Fruit fly (Drosophila melanogaster) whole organism, prepupa: ENCODE results near the gene cdi.

Source experiments
- Blimp-1 ChIP-seq: fragments of 200-800 bp; sonication (Bioruptor generic); optimal IDR thresholded peaks from 3 replicates; lab custom pipeline; 2017; ENCODE audit warnings: missing biosample characterization, missing genetic modification characterization, mild to moderate bottlenecking, moderate library complexity, missing genetic modification reagents
- CG10631 ChIP-seq: fragments of 200-800 bp; sonication (Bioruptor generic); optimal IDR thresholded peaks from 2 replicates; lab custom pipeline; 2016; ENCODE audit warnings: missing biosample characterization, missing genetic modification characterization
- CG10669 ChIP-seq: fragments of 200-800 bp; sonication (Bioruptor generic); optimal IDR thresholded peaks from 3 replicates; lab custom pipeline; 2018; ENCODE audit warnings: missing biosample characterization, mild to moderate bottlenecking, missing genetic modification characterization, moderate library complexity
- CG11902 ChIP-seq: fragments of 200-800 bp; sonication (Bioruptor generic); optimal IDR thresholded peaks from 3 replicates; lab custom pipeline; 2016; ENCODE audit warnings: missing biosample characterization, missing genetic modification characterization
- CG15336 ChIP-seq: fragments of 200-800 bp; sonication (Bioruptor generic); IDR thresholded peaks from 2 replicates; pipeline ENCODE4 v1.3.6; 2022; ENCODE audit warnings: missing biosample characterization, missing genetic modification characterization
- CG1621 ChIP-seq: fragments of 200-800 bp; sonication (Bioruptor generic); optimal IDR thresholded peaks from 3 replicates; lab custom pipeline; 2018; ENCODE audit warnings: missing biosample characterization, mild to moderate bottlenecking, missing genetic modification characterization
- CG16779 ChIP-seq: fragments of 200-800 bp; sonication (Bioruptor generic); optimal IDR thresholded peaks from 3 replicates; lab custom pipeline; 2017; ENCODE audit warnings: missing biosample characterization, mild to moderate bottlenecking, missing genetic modification characterization
- CG3032 ChIP-seq: fragments of 200-800 bp; optimal IDR thresholded peaks from 2 replicates; lab custom pipeline; 2019; ENCODE audit warnings: missing biosample characterization, mild to moderate bottlenecking, missing genetic modification characterization, moderate library complexity
- CG31627 ChIP-seq: fragments of 200-800 bp; sonication (Bioruptor generic); optimal IDR thresholded peaks from 3 replicates; lab custom pipeline; 2016; ENCODE audit warnings: missing biosample characterization, missing genetic modification characterization
- CG32006 ChIP-seq: fragments of 200-800 bp; sonication (Bioruptor generic); optimal IDR thresholded peaks from 3 replicates; lab custom pipeline; 2017; ENCODE audit warnings: missing biosample characterization, mild to moderate bottlenecking, missing genetic modification characterization
- CG34406 ChIP-seq: fragments of 200-800 bp; sonication (Bioruptor generic); optimal IDR thresholded peaks from 3 replicates; lab custom pipeline; 2016; ENCODE audit warnings: missing biosample characterization, missing genetic modification characterization
- CG3919 ChIP-seq: fragments of 200-800 bp; sonication (Bioruptor generic); optimal IDR thresholded peaks from 3 replicates; lab custom pipeline; 2016; ENCODE audit warnings: missing biosample characterization, missing genetic modification characterization
- CG6163 ChIP-seq: fragments of 200-800 bp; sonication (Bioruptor generic); IDR thresholded peaks from 3 replicates; pipeline ENCODE4 v1.3.6; 2022; ENCODE audit warnings: missing biosample characterization, missing genetic modification characterization
- CG6276 ChIP-seq: fragments of 200-800 bp; sonication (Bioruptor generic); optimal IDR thresholded peaks from 2 replicates; lab custom pipeline; 2017; ENCODE audit warnings: missing biosample characterization, mild to moderate bottlenecking, missing genetic modification characterization
- CG6854 ChIP-seq: fragments of 200-800 bp; sonication (Bioruptor generic); optimal IDR thresholded peaks from 2 replicates; lab custom pipeline; 2017; ENCODE audit warnings: missing biosample characterization, mild to moderate bottlenecking, missing genetic modification characterization
- CG7368 ChIP-seq: fragments of 200-800 bp; sonication (Bioruptor generic); optimal IDR thresholded peaks from 3 replicates; lab custom pipeline; 2016; ENCODE audit warnings: missing biosample characterization, missing genetic modification characterization
- CG8319 ChIP-seq: fragments of 200-800 bp; sonication (Bioruptor generic); optimal IDR thresholded peaks from 3 replicates; lab custom pipeline; 2016; ENCODE audit warnings: missing biosample characterization, missing genetic modification characterization
- CG8632 ChIP-seq: fragments of 200-800 bp; sonication (Bioruptor generic); optimal IDR thresholded peaks from 3 replicates; lab custom pipeline; 2016; ENCODE audit warnings: missing biosample characterization, missing genetic modification characterization
- CG9139 ChIP-seq: fragments of 200-800 bp; sonication (Bioruptor generic); optimal IDR thresholded peaks from 3 replicates; lab custom pipeline; 2017; ENCODE audit warnings: missing biosample characterization, mild to moderate bottlenecking, missing genetic modification characterization
- Eip75B ChIP-seq: fragments of 200-800 bp; sonication (Bioruptor generic); optimal IDR thresholded peaks from 3 replicates; lab custom pipeline; 2016; ENCODE audit warnings: missing biosample characterization, missing genetic modification characterization
- Eip78C ChIP-seq: fragments of 200-800 bp; sonication (Bioruptor generic); peaks from one replicate; lab custom pipeline; 2016; ENCODE audit warnings: missing biosample characterization, missing genetic modification characterization
- Eip93F ChIP-seq: fragments of 200-800 bp; sonication (Bioruptor generic); optimal IDR thresholded peaks from 2 replicates; lab custom pipeline; 2016; ENCODE audit warnings: missing biosample characterization, mild to moderate bottlenecking, missing genetic modification characterization
- Ets21C ChIP-seq: fragments of 200-800 bp; sonication (Bioruptor generic); optimal IDR thresholded peaks from 3 replicates; lab custom pipeline; 2016; ENCODE audit warnings: missing biosample characterization, missing genetic modification characterization
- Ets96B ChIP-seq: fragments of 200-800 bp; optimal IDR thresholded peaks from 2 replicates; lab custom pipeline; 2019; ENCODE audit warnings: missing biosample characterization, mild to moderate bottlenecking, missing genetic modification characterization, moderate library complexity
- Gug ChIP-seq: fragments of 200-800 bp; sonication (Bioruptor generic); IDR thresholded peaks from 2 replicates; pipeline ENCODE4 v1.3.6; 2022; ENCODE audit warnings: missing biosample characterization, missing genetic modification characterization
- Hr38 ChIP-seq: sonication (Bioruptor generic); optimal IDR thresholded peaks from 2 replicates; lab custom pipeline; 2016; ENCODE audit warnings: missing biosample characterization, missing genetic modification characterization
- Hr39 ChIP-seq: fragments of 200-800 bp; sonication (Bioruptor generic); optimal IDR thresholded peaks from 2 replicates; lab custom pipeline; 2016; ENCODE audit warnings: missing biosample characterization, missing genetic modification characterization
- Hr4 ChIP-seq: fragments of 200-800 bp; sonication (Bioruptor generic); optimal IDR thresholded peaks from 3 replicates; lab custom pipeline; 2016; ENCODE audit warnings: missing biosample characterization, missing genetic modification characterization
- Met ChIP-seq: fragments of 200-800 bp; sonication (Bioruptor generic); optimal IDR thresholded peaks from 3 replicates; lab custom pipeline; 2016; ENCODE audit warnings: missing biosample characterization, missing genetic modification characterization
- OdsH ChIP-seq: fragments of 200-800 bp; sonication (Bioruptor generic); optimal IDR thresholded peaks from 3 replicates; lab custom pipeline; 2016; ENCODE audit warnings: missing biosample characterization, missing genetic modification characterization
- Smox ChIP-seq: fragments of 200-800 bp; sonication (Bioruptor generic); optimal IDR thresholded peaks from 3 replicates; lab custom pipeline; 2016; ENCODE audit warnings: missing biosample characterization, missing genetic modification characterization
- Sox102F ChIP-seq: fragments of 200-800 bp; sonication (Bioruptor generic); optimal IDR thresholded peaks from 2 replicates; lab custom pipeline; 2016; ENCODE audit warnings: missing biosample characterization, mild to moderate bottlenecking, missing genetic modification characterization
- Sox15 ChIP-seq: fragments of 200-800 bp; sonication (Bioruptor generic); optimal IDR thresholded peaks from 3 replicates; lab custom pipeline; 2016; ENCODE audit warnings: missing biosample characterization, missing genetic modification characterization
- achi ChIP-seq: fragments of 200-800 bp; sonication (Bioruptor generic); optimal IDR thresholded peaks from 3 replicates; lab custom pipeline; 2016; ENCODE audit warnings: missing biosample characterization, missing genetic modification characterization
- acj6 ChIP-seq: fragments of 200-800 bp; sonication (Bioruptor generic); optimal IDR thresholded peaks from 3 replicates; lab custom pipeline; 2016; ENCODE audit warnings: missing biosample characterization, missing genetic modification characterization
- cyc ChIP-seq: fragments of 200-800 bp; sonication (Bioruptor generic); optimal IDR thresholded peaks from 3 replicates; lab custom pipeline; 2016; ENCODE audit warnings: missing biosample characterization, missing genetic modification characterization
- dac ChIP-seq: fragments of 200-800 bp; sonication (Bioruptor generic); optimal IDR thresholded peaks from 2 replicates; lab custom pipeline; 2017; ENCODE audit warnings: missing biosample characterization, mild to moderate bottlenecking, missing genetic modification characterization
- dsx ChIP-seq: fragments of 200-800 bp; optimal IDR thresholded peaks from 3 replicates; lab custom pipeline; 2019; ENCODE audit warnings: missing biosample characterization, mild to moderate bottlenecking, missing genetic modification characterization, moderate library complexity; ENCODE audit not compliant: poor library complexity, severe bottlenecking
- esn ChIP-seq: fragments of 200-800 bp; sonication (Bioruptor generic); optimal IDR thresholded peaks from 2 replicates; lab custom pipeline; 2016; ENCODE audit warnings: missing biosample characterization, mild to moderate bottlenecking, missing genetic modification characterization, moderate library complexity
- fd59A ChIP-seq: fragments of 200-800 bp; sonication (Bioruptor generic); optimal IDR thresholded peaks from 2 replicates; lab custom pipeline; 2017; ENCODE audit warnings: missing biosample characterization, mild to moderate bottlenecking, missing genetic modification characterization, missing genetic modification reagents
- fd85E ChIP-seq: fragments of 200-800 bp; sonication (Bioruptor generic); optimal IDR thresholded peaks from 3 replicates; lab custom pipeline; 2016; ENCODE audit warnings: missing biosample characterization, missing genetic modification characterization
- fkh ChIP-seq: fragments of 200-800 bp; sonication (Bioruptor generic); optimal IDR thresholded peaks from 3 replicates; lab custom pipeline; 2017; ENCODE audit warnings: missing biosample characterization, mild to moderate bottlenecking, missing genetic modification characterization, moderate library complexity
- lz ChIP-seq: fragments of 200-800 bp; sonication (Bioruptor generic); optimal IDR thresholded peaks from 3 replicates; lab custom pipeline; 2016; ENCODE audit warnings: missing biosample characterization, missing genetic modification characterization
- salr ChIP-seq, 2 experiments: fragments of 200-800 bp; sonication (Bioruptor generic); optimal IDR thresholded peaks; 3 replicates each; lab custom pipeline; 2016 to 2018; ENCODE audit warnings: missing biosample characterization in 2 of 2, missing genetic modification characterization in 2 of 2, mild to moderate bottlenecking in 1 of 2
- spab ChIP-seq: fragments of 200-800 bp; sonication (Bioruptor generic); optimal IDR thresholded peaks from 2 replicates; lab custom pipeline; 2017; ENCODE audit warnings: missing biosample characterization, mild to moderate bottlenecking, missing genetic modification characterization, missing genetic modification reagents
- ss ChIP-seq, 2 experiments: fragments of 200-800 bp; sonication (Bioruptor generic); optimal IDR thresholded peaks; 2 replicates in 1 of 2; 3 replicates in 1 of 2; lab custom pipeline; 2017 to 2018; ENCODE audit warnings: mild to moderate bottlenecking in 2 of 2, missing biosample characterization in 2 of 2, missing genetic modification characterization in 2 of 2, moderate library complexity in 1 of 2
- svp ChIP-seq: fragments of 200-800 bp; sonication (Bioruptor generic); peaks from one replicate; lab custom pipeline; 2016; ENCODE audit warnings: missing biosample characterization, missing genetic modification characterization
- topi ChIP-seq: fragments of 200-800 bp; sonication (Bioruptor generic); optimal IDR thresholded peaks from 3 replicates; lab custom pipeline; 2016; ENCODE audit warnings: missing biosample characterization, missing genetic modification characterization
- vri ChIP-seq: fragments of 200-800 bp; sonication (Bioruptor generic); optimal IDR thresholded peaks from 3 replicates; lab custom pipeline; 2016; ENCODE audit warnings: missing biosample characterization, mild to moderate bottlenecking, missing genetic modification characterization

Gene cdi

dm6 chr3R:19070222-19070949, 23.7 kb downstream of the cdi start (continued):
- peak; percentile 35 for TF ChIP-seq OdsH (GFP tag; lab: Kevin White, UChicago)

- no peak for TF ChIP-seq CG8319 (GFP tag; lab: Kevin White, UChicago)
- peak; percentile 32 for TF ChIP-seq fd59A (GFP tag; lab: Kevin White, UChicago)
- no peak for TF ChIP-seq Blimp-1 (GFP tag; lab: Kevin White, UChicago)
- TF ChIP-seq Eip93F, result no peak
- no peak for TF ChIP-seq CG6854 (GFP tag; lab: Kevin White, UChicago)
- TF ChIP-seq Gug (GFP tag; lab: Robert Waterston, UW), result no peak
- no peak for TF ChIP-seq CG7368 (GFP tag; lab: Kevin White, UChicago)
- peak; percentile 32 for TF ChIP-seq dsx (GFP tag; lab: Kevin White, UChicago)
- TF ChIP-seq CG6163 (GFP tag; lab: Robert Waterston, UW), result peak; percentile 51; the same call in 1 of the 3 replicates
- TF ChIP-seq CG3919 (GFP tag; lab: Kevin White, UChicago), result peak; percentile 24
- TF ChIP-seq fkh (GFP tag; lab: Kevin White, UChicago), result no peak
- peak; percentile 18 for TF ChIP-seq CG32006 (GFP tag; lab: Kevin White, UChicago)
- TF ChIP-seq Met (GFP tag; lab: Kevin White, UChicago), result no peak
- peak; percentile 22 for TF ChIP-seq CG1621 (tag; lab: Kevin White, UChicago)
- TF ChIP-seq salr (GFP tag; optimal IDR thresholded peaks at IDR 0.05; lab: Kevin White, UChicago), result peak in 1 of 2 experiments; percentile 7
- no peak for TF ChIP-seq dac
- no peak for TF ChIP-seq OdsH (GFP tag; lab: Kevin White, UChicago)
- peak; percentile 22 for TF ChIP-seq Hr4 (GFP tag; lab: Kevin White, UChicago)
- peak; percentile 47 for TF ChIP-seq Eip75B (GFP tag; lab: Kevin White, UChicago)
- TF ChIP-seq CG31627 (GFP tag; lab: Kevin White, UChicago), result no peak
- peak; percentile 72 for TF ChIP-seq Eip78C (GFP tag; lab: Kevin White, UChicago)
- TF ChIP-seq svp, result no peak
- TF ChIP-seq CG10631 (GFP tag; lab: Kevin White, UChicago), result peak; percentile 42
- no peak for TF ChIP-seq Sox102F
- peak; percentile 4 for TF ChIP-seq spab (GFP tag; lab: Kevin White, UChicago)
- TF ChIP-seq vri (GFP tag; lab: Kevin White, UChicago), result no peak
- peak; percentile 16 for TF ChIP-seq acj6 (GFP tag; lab: Kevin White, UChicago)
- TF ChIP-seq achi (GFP tag; lab: Kevin White, UChicago), result peak; percentile 50
- TF ChIP-seq Hr38 (GFP tag; lab: Kevin White, UChicago), result no peak
- no peak for TF ChIP-seq topi
- no peak for TF ChIP-seq Smox
- no peak for TF ChIP-seq CG34406 (GFP tag; lab: Kevin White, UChicago)
- no peak for TF ChIP-seq CG15336 (GFP tag; lab: Robert Waterston, UW)
- no peak for TF ChIP-seq ss (GFP tag; optimal IDR thresholded peaks at IDR 0.05; lab: Kevin White, UChicago)
- no peak for TF ChIP-seq Ets21C (GFP tag; lab: Kevin White, UChicago)
- no peak for TF ChIP-seq CG8632 (GFP tag; lab: Kevin White, UChicago)
- TF ChIP-seq Ets96B (tag; lab: Kevin White, UChicago), result peak; percentile 43
- no peak for TF ChIP-seq esn (GFP tag; lab: Kevin White, UChicago)
- no peak for TF ChIP-seq Sox15 (GFP tag; lab: Kevin White, UChicago)
- TF ChIP-seq CG10669 (GFP tag; lab: Kevin White, UChicago), result no peak
- no peak for TF ChIP-seq fd85E (GFP tag; lab: Kevin White, UChicago)
- TF ChIP-seq CG3032 (tag; lab: Kevin White, UChicago), result peak; percentile 40
- no peak for TF ChIP-seq CG16779 (tag; lab: Kevin White, UChicago)
- TF ChIP-seq cyc, result no peak
- TF ChIP-seq lz (GFP tag; lab: Kevin White, UChicago), result no peak
- no peak for TF ChIP-seq CG6276 (GFP tag; lab: Kevin White, UChicago)
- no peak for TF ChIP-seq Hr39
- TF ChIP-seq CG11902 (GFP tag; lab: Kevin White, UChicago), result no peak
- no peak for TF ChIP-seq CG9139 (GFP tag; lab: Kevin White, UChicago)
Observed at dm6 chr3R:19069740-19070139, 24.3 kb downstream of the cdi start.
